Worm (Caenorhabditis elegans): ENCODE results near the gene dmsr-13.

DNA sequence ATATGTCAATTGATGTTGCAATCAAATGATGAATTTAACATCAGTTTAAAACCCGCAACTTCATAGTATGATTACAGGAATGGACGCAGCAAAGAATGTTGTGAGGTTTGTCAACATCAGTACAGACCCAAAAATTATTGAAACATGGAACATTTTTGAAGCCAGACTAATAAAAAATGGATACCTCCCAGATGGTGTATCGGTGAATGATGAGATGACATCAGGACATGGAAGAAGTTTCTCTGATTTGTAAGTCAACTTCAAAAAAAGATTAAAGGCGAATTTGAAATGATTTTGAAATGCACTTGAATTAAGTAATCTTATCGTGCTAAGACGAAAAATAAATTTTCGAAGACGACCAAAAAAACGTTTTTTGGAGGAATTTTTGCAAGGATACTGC is 5.8 kb downstream of the dmsr-13 start:
- no peak for TF ChIP-seq unc-62 (GFP tag; optimal IDR thresholded peaks at IDR 0.05)
- no peak for TF ChIP-seq ztf-3 (GFP tag; optimal IDR thresholded peaks at IDR 0.05)
- no peak for TF ChIP-seq dox-1 (GFP tag; IDR thresholded peaks at IDR 0.05)
- TF ChIP-seq lin-54 (GFP tag; optimal IDR thresholded peaks at IDR 0.05), result no peak
- TF ChIP-seq B0336.3 (GFP tag; IDR thresholded peaks at IDR 0.05), result no peak
- TF ChIP-seq rcor-1 (GFP tag; IDR thresholded peaks at IDR 0.05), result no peak
- TF ChIP-seq aptf-2 (GFP tag; conservative IDR thresholded peaks at IDR 0.05), result no peak
- no peak for TF ChIP-seq fkh-3 (tag; optimal IDR thresholded peaks at IDR 0.05)
- no peak for TF ChIP-seq Y79H2A.3 (GFP tag; conservative IDR thresholded peaks at IDR 0.05)
- TF ChIP-seq lir-1 (GFP tag; conservative IDR thresholded peaks at IDR 0.05), result no peak
